Fruit fly (Drosophila melanogaster): Measurements from ENCODE around the gene Sf3b5.
A peak's percentile ranks its signal among the peaks of the same experiment; 100 is the strongest.

Sf3b5 gene

dm6 chr3R:9047561-9048465 lies 32.7 kb upstream of the Sf3b5 start, which contains the start of gene Rel (continued):
- TF ChIP-seq fd102C (GFP tag; optimal IDR thresholded peaks at IDR 0.05): no peak
- no peak for TF ChIP-seq chn (GFP tag; optimal IDR thresholded peaks at IDR 0.05)
- no peak for TF ChIP-seq CG16813 (GFP tag; IDR thresholded peaks at IDR 0.05; ENCODE audit: partially characterized antibody)
- TF ChIP-seq pb (GFP tag; optimal IDR thresholded peaks at IDR 0.05): peak; percentile 34
- TF ChIP-seq klu (GFP tag; IDR thresholded peaks at IDR 0.05): no peak
- TF ChIP-seq CG6254 (GFP tag; optimal IDR thresholded peaks at IDR 0.05): peak; percentile 47
- peak in 1 of 2 experiments; percentile 4 for TF ChIP-seq Trl (optimal IDR thresholded peaks at IDR 0.05)
- TF ChIP-seq Trl (GFP tag; optimal IDR thresholded peaks at IDR 0.05): no peak
- peak; percentile 11 for TF ChIP-seq HHEX (GFP tag; optimal IDR thresholded peaks at IDR 0.05)
- TF ChIP-seq CG14710 (tag; optimal IDR thresholded peaks at IDR 0.05): peak; percentile 86
- peak; percentile 55 for TF ChIP-seq nerfin-1 (tag; optimal IDR thresholded peaks at IDR 0.05)
- TF ChIP-seq dysf (GFP tag; IDR thresholded peaks at IDR 0.05): no peak
- TF ChIP-seq CG12299 (tag; optimal IDR thresholded peaks at IDR 0.05): peak; percentile 54
- peak; percentile 67 for TF ChIP-seq fd96Cb (tag; optimal IDR thresholded peaks at IDR 0.05)
- TF ChIP-seq CG31365 (tag; optimal IDR thresholded peaks at IDR 0.05): peak; percentile 11
- peak; percentile 46 for TF ChIP-seq NfI (GFP tag; optimal IDR thresholded peaks at IDR 0.05)
- TF ChIP-seq Awh (GFP tag; IDR thresholded peaks at IDR 0.05): no peak
- no peak for TF ChIP-seq CG3838 (GFP tag; optimal IDR thresholded peaks at IDR 0.05)
- peak; percentile 82 for TF ChIP-seq CG11504 (tag; optimal IDR thresholded peaks at IDR 0.05)
- peak; percentile 75 for TF ChIP-seq Hr3 (GFP tag; optimal IDR thresholded peaks at IDR 0.05)
- TF ChIP-seq Spps (tag; optimal IDR thresholded peaks at IDR 0.05): peak; percentile 32
- no peak for TF ChIP-seq CG10321 (GFP tag; IDR thresholded peaks at IDR 0.05)
- peak; percentile 18 for TF ChIP-seq BtbVII (GFP tag; optimal IDR thresholded peaks at IDR 0.05)
- TF ChIP-seq scrt (GFP tag; optimal IDR thresholded peaks at IDR 0.05): peak; percentile 45
- TF ChIP-seq hth (optimal IDR thresholded peaks at IDR 0.05): no peak
- TF ChIP-seq CG1233 (GFP tag; optimal IDR thresholded peaks at IDR 0.05): peak; percentile 42
- TF ChIP-seq pho (GFP tag; optimal IDR thresholded peaks at IDR 0.05): peak; percentile 24
- peak; percentile 88 for TF ChIP-seq Med (GFP tag)
- TF ChIP-seq CG10431 (GFP tag; optimal IDR thresholded peaks at IDR 0.05): peak; percentile 41
- TF ChIP-seq chif (GFP tag; optimal IDR thresholded peaks at IDR 0.05): no peak
- TF ChIP-seq grau (tag; optimal IDR thresholded peaks at IDR 0.05): peak; percentile 85
- no peak for TF ChIP-seq CkIIα-i1 (GFP tag; IDR thresholded peaks at IDR 0.05)
- TF ChIP-seq CG18619 (GFP tag; optimal IDR thresholded peaks at IDR 0.05): peak; percentile 70
- TF ChIP-seq jumu (GFP tag; optimal IDR thresholded peaks at IDR 0.05): no peak
- TF ChIP-seq tna (GFP tag; IDR thresholded peaks at IDR 0.05; ENCODE audit: partially characterized antibody): no peak
- TF ChIP-seq CG30020 (tag; optimal IDR thresholded peaks at IDR 0.05): peak; percentile 69
- no peak for TF ChIP-seq Drgx (GFP tag; IDR thresholded peaks at IDR 0.05)
- TF ChIP-seq cwo (GFP tag; optimal IDR thresholded peaks at IDR 0.05): peak; percentile 62
- TF ChIP-seq CG6813 (GFP tag; optimal IDR thresholded peaks at IDR 0.05): peak; percentile 39
- TF ChIP-seq tgo (GFP tag; IDR thresholded peaks at IDR 0.05): no peak
- TF ChIP-seq CG18764 (GFP tag; optimal IDR thresholded peaks at IDR 0.05): peak; percentile 25
- TF ChIP-seq slp2 (GFP tag; optimal IDR thresholded peaks at IDR 0.05): no peak
- TF ChIP-seq Xrp1 (GFP tag; IDR thresholded peaks at IDR 0.05): no peak
- no peak for TF ChIP-seq Lim3 (GFP tag; IDR thresholded peaks at IDR 0.05)
- peak; percentile 62 for TF ChIP-seq CG30403 (GFP tag; optimal IDR thresholded peaks at IDR 0.05)
- TF ChIP-seq NC2α (GFP tag; optimal IDR thresholded peaks at IDR 0.05): no peak
- no peak for TF ChIP-seq Aef1 (GFP tag; IDR thresholded peaks at IDR 0.05)
- TF ChIP-seq CG3065 (GFP tag; optimal IDR thresholded peaks at IDR 0.05): no peak
- TF ChIP-seq Nf-YA (GFP tag; IDR thresholded peaks at IDR 0.05): no peak
- TF ChIP-seq CG34422 (GFP tag; IDR thresholded peaks at IDR 0.05): no peak

All from whole organism, embryonic.